Worm (Caenorhabditis elegans) whole organism, L3 larva: ENCODE measurements around the gene T26A5.2.

Experiments used
- R02D3.7 ChIP-seq: fragments of 150-350 bp; optimal IDR thresholded peaks from 2 replicates; lab custom pipeline; 2014; ENCODE audit warnings: missing biosample characterization, missing genetic modification characterization
- ama-1 ChIP-seq: fragments of 150-350 bp; optimal IDR thresholded peaks from 2 replicates; lab custom pipeline; 2018
- ceh-28 ChIP-seq: fragments of 150-350 bp; optimal IDR thresholded peaks from 2 replicates; lab custom pipeline; 2014; ENCODE audit warnings: missing biosample characterization, missing genetic modification reagents, missing genetic modification characterization
- ceh-82 ChIP-seq: fragments of 150-350 bp; optimal IDR thresholded peaks from 2 replicates; lab custom pipeline; 2014; ENCODE audit warnings: missing biosample characterization, missing genetic modification characterization
- daf-12 ChIP-seq: fragments of 150-350 bp; optimal IDR thresholded peaks from 2 replicates; lab custom pipeline; 2014; ENCODE audit warnings: missing biosample characterization, missing genetic modification reagents, missing genetic modification characterization
- egl-27 ChIP-seq: sonication (generic microtip); optimal IDR thresholded peaks from 4 replicates; lab custom pipeline; 2017; ENCODE audit warnings: missing biosample characterization, missing genetic modification reagents, missing genetic modification characterization
- elt-2 ChIP-seq: sonication (generic microtip); optimal IDR thresholded peaks from 2 replicates; lab custom pipeline; 2016; ENCODE audit warnings: missing genetic modification reagents, mild to moderate bottlenecking, missing genetic modification characterization, missing compliant biosample characterization
- elt-3 ChIP-seq, 3 experiments: fragments of 150-350 bp in 1 of 3; sonication (generic microtip) in 2 of 3; optimal IDR thresholded peaks; 2 replicates in 2 of 3; 4 replicates in 1 of 3; lab custom pipeline; 2014 to 2017; ENCODE audit warnings: missing biosample characterization in 3 of 3, missing genetic modification characterization in 3 of 3
- eor-1 ChIP-seq, 2 experiments: fragments of 150-350 bp; optimal IDR thresholded peaks; 2 replicates each; lab custom pipeline; 2014 to 2018; ENCODE audit warnings: missing biosample characterization in 2 of 2, missing genetic modification characterization in 2 of 2
- fkh-10 ChIP-seq: sonication (generic microtip); optimal IDR thresholded peaks from 2 replicates; lab custom pipeline; 2017; ENCODE audit warnings: missing biosample characterization, missing genetic modification reagents, missing genetic modification characterization
- fos-1 ChIP-seq: fragments of 150-350 bp; optimal IDR thresholded peaks from 2 replicates; lab custom pipeline; 2014; ENCODE audit warnings: missing biosample characterization, missing genetic modification characterization
- hmg-11 ChIP-seq: sonication (generic microtip); optimal IDR thresholded peaks from 2 replicates; lab custom pipeline; 2016; ENCODE audit warnings: missing genetic modification characterization, missing compliant biosample characterization
- lin-15B ChIP-seq: fragments of 150-350 bp; optimal IDR thresholded peaks from 2 replicates; lab custom pipeline; 2014; ENCODE audit warnings: missing biosample characterization, missing genetic modification characterization
- lin-39 ChIP-seq: fragments of 150-350 bp; optimal IDR thresholded peaks from 2 replicates; lab custom pipeline; 2018; ENCODE audit warnings: missing biosample characterization, missing genetic modification reagents, missing genetic modification characterization
- lsy-12 ChIP-seq: sonication (generic microtip); optimal IDR thresholded peaks from 2 replicates; lab custom pipeline; 2016; ENCODE audit warnings: mild to moderate bottlenecking, missing genetic modification characterization, missing compliant biosample characterization
- mdl-1 ChIP-seq: fragments of 150-350 bp; optimal IDR thresholded peaks from 2 replicates; lab custom pipeline; 2014; ENCODE audit warnings: missing biosample characterization, missing genetic modification characterization
- nfya-1 ChIP-seq: sonication (generic microtip); optimal IDR thresholded peaks from 2 replicates; lab custom pipeline; 2017; ENCODE audit warnings: missing genetic modification characterization, mild to moderate bottlenecking, missing compliant biosample characterization, antibody characterized with exemption, moderate library complexity; ENCODE audit not compliant: insufficient read depth
- nhr-12 ChIP-seq: fragments of 150-350 bp; optimal IDR thresholded peaks from 2 replicates; lab custom pipeline; 2014; ENCODE audit warnings: missing biosample characterization, missing genetic modification characterization
- nhr-23 ChIP-seq: fragments of 150-350 bp; optimal IDR thresholded peaks from 2 replicates; lab custom pipeline; 2014; ENCODE audit warnings: missing biosample characterization, missing genetic modification reagents, missing genetic modification characterization
- nhr-237 ChIP-seq: fragments of 150-350 bp; optimal IDR thresholded peaks from 2 replicates; lab custom pipeline; 2014; ENCODE audit warnings: missing biosample characterization, missing genetic modification characterization
- nhr-25 ChIP-seq: sonication (generic microtip); optimal IDR thresholded peaks from 2 replicates; lab custom pipeline; 2017; ENCODE audit warnings: missing biosample characterization, missing genetic modification characterization
- nhr-43 ChIP-seq: sonication (generic microtip); optimal IDR thresholded peaks from 2 replicates; lab custom pipeline; 2016; ENCODE audit warnings: mild to moderate bottlenecking, missing genetic modification characterization, missing compliant biosample characterization; ENCODE audit not compliant: poor library complexity, severe bottlenecking
- nhr-67 ChIP-seq: fragments of 150-350 bp; optimal IDR thresholded peaks from 2 replicates; lab custom pipeline; 2014; ENCODE audit warnings: missing biosample characterization, missing genetic modification characterization
- nhr-76 ChIP-seq: fragments of 150-350 bp; sonication (generic microtip); optimal IDR thresholded peaks from 5 replicates; lab custom pipeline; 2014; ENCODE audit warnings: missing biosample characterization, missing genetic modification characterization
- nhr-77 ChIP-seq: fragments of 150-350 bp; optimal IDR thresholded peaks from 2 replicates; lab custom pipeline; 2014; ENCODE audit warnings: missing biosample characterization, missing genetic modification characterization
- pha-4 ChIP-seq: fragments of 150-350 bp; optimal IDR thresholded peaks from 2 replicates; lab custom pipeline; 2014; ENCODE audit warnings: missing biosample characterization, missing genetic modification reagents, missing genetic modification characterization
- skn-1 ChIP-seq: fragments of 150-350 bp; optimal IDR thresholded peaks from 2 replicates; lab custom pipeline; 2014; ENCODE audit warnings: missing biosample characterization, missing genetic modification characterization
- snpc-4 ChIP-seq: fragments of 150-350 bp; optimal IDR thresholded peaks from 2 replicates; lab custom pipeline; 2014; ENCODE audit warnings: missing biosample characterization, missing genetic modification characterization
- tbx-2 ChIP-seq: sonication (generic microtip); optimal IDR thresholded peaks from 2 replicates; lab custom pipeline; 2016; ENCODE audit warnings: mild to moderate bottlenecking, missing genetic modification characterization, missing compliant biosample characterization
- unc-62 ChIP-seq: fragments of 150-350 bp; sonication (generic microtip); optimal IDR thresholded peaks from 4 replicates; lab custom pipeline; 2014; ENCODE audit warnings: missing biosample characterization, missing genetic modification reagents, missing genetic modification characterization
- zag-1 ChIP-seq: fragments of 150-350 bp; optimal IDR thresholded peaks from 2 replicates; lab custom pipeline; 2014; ENCODE audit warnings: missing biosample characterization, missing genetic modification characterization
- ztf-11 ChIP-seq: fragments of 150-350 bp; optimal IDR thresholded peaks from 2 replicates; lab custom pipeline; 2014; ENCODE audit warnings: missing biosample characterization, missing genetic modification characterization

The T26A5.2 gene

DNA sequence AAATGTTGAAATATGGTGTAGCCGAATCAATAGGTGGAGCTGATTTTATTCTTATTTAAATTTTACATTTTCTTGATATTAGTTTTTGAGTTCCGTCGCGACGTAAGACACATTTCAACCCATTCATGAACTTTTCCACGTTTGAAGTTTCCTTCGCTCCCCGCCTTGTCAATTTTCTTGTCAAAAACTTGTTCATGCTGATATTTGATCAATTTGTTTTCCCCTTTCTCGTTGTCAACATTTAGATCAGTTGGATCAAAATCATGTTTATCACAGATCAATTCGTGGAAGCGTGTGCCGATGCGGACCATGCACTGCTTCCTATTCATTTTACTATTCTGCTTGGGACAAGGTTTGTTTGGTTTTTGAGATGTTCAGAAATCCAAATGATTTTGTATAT lies 15.8 kb downstream of the T26A5.2 start, which contains the start of gene chtb-2:
chtb-2 (plus strand) TSS at position 301 of the 400 bp plus-strand sequence.
- no peak for TF ChIP-seq lin-39 (tag; lab: Kevin White, UChicago)
- TF ChIP-seq unc-62, result no peak
- no peak for TF ChIP-seq nhr-77 (tag; lab: Kevin White, UChicago)

DNA sequence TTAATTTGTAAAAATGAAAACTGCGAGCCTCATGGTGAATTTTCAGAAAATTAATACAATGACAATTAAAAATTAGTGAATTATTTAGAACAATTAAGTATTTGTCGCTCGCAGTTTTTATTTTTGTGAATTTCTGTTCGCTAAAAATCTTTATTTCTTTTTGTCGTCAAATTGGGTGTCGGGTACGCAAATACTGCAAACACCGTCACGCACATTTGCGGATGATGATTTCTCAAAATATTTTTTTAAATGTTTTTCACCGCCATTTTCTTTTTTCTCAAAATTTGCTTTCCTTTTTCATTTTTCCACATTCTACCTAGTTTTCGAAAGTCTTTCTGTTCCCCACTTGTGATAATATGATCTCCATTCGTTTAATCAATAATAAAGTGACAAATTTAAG lies 21.8 kb downstream of the T26A5.2 start:
- TF ChIP-seq pha-4 (tag; lab: Kevin White, UChicago) (peak; percentile 58), R02D3.7 (tag; lab: Kevin White, UChicago) (peak; percentile 10), snpc-4 (tag; lab: Kevin White, UChicago) (peak; percentile 7), nhr-12 (no peak), lin-15B (tag; lab: Kevin White, UChicago) (peak; percentile 39), zag-1 (tag; lab: Kevin White, UChicago) (no peak), fkh-10 (GFP tag; lab: Kevin White, UChicago) (no peak), skn-1 (tag; lab: Kevin White, UChicago) (peak; percentile 98), nfya-1 (tag; lab: Kevin White, UChicago) (peak; percentile 62), nhr-23 (tag; lab: Kevin White, UChicago) (peak; percentile 41), daf-12 (tag; lab: Kevin White, UChicago) (no peak), egl-27 (no peak), elt-2 (tag; lab: Kevin White, UChicago) (peak; percentile 13), nhr-76 (tag; lab: Kevin White, UChicago) (no peak), nhr-43 (tag; lab: Kevin White, UChicago) (peak; percentile 24)

DNA sequence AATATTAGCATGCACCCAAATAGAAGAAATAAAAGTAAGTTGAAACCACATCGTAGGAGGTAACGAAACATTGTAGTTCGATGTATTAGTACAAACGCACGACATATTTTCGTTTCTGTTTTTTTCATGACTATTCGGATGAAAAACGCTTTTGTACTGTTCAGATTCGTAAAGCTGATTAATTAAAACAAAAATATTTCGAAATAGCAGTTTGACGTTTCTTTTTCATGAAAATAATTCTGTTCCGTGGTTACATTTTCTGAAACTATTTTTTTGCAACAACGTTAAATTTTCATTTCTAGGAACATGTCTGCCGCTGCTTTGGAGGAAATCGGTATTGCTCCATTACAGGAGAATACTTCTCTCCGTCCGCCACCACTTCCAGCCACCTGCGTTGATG lies 22.4 kb downstream of the T26A5.2 start, which contains the start of gene rpt-3:
rpt-3 (plus strand) TSS at position 301 of the 400 bp plus-strand sequence.
- TF ChIP-seq nhr-237 (tag; lab: Kevin White, UChicago), result no peak
- no peak for TF ChIP-seq eor-1 (tag; optimal IDR thresholded peaks at IDR 0.05; lab: Kevin White, UChicago)
- TF ChIP-seq ceh-82 (tag; lab: Kevin White, UChicago), result no peak
- no peak for TF ChIP-seq nhr-67 (tag; lab: Kevin White, UChicago)
- no peak for TF ChIP-seq ama-1
- TF ChIP-seq mdl-1 (tag; lab: Kevin White, UChicago), result no peak
- no peak for TF ChIP-seq fos-1 (tag; lab: Kevin White, UChicago)
- no peak for TF ChIP-seq lin-15B (tag; lab: Kevin White, UChicago)

DNA sequence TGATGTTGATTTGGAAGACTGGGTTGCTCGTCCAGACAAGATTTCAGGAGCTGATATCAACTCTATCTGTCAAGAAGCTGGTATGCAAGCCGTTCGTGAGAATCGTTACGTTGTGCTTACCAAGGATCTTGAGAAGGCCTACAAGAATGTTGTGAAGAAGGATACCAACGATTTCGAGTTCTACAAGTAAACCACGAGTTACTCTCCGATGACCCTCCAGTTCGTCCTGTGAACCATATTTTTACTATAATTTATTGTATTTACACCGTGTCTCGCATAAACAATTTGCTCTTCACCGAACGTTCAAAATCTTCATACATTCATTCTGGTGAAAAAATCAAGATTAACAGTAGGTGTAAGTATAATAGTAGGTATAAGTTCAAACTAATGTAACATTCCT lies 23.9 kb downstream of the T26A5.2 start:
- TF ChIP-seq daf-12 (tag; lab: Kevin White, UChicago) (no peak), lsy-12 (tag; lab: Kevin White, UChicago) (no peak), nhr-77 (tag; lab: Kevin White, UChicago) (no peak), skn-1 (tag; lab: Kevin White, UChicago) (no peak), ceh-28 (tag; lab: Kevin White, UChicago) (no peak), elt-3 (tag; optimal IDR thresholded peaks at IDR 0.05; lab: Kevin White, UChicago) (no peak), nhr-25 (no peak), nhr-43 (tag; lab: Kevin White, UChicago) (no peak)
- TF ChIP-seq, all 47 proteins: peak for 0

DNA sequence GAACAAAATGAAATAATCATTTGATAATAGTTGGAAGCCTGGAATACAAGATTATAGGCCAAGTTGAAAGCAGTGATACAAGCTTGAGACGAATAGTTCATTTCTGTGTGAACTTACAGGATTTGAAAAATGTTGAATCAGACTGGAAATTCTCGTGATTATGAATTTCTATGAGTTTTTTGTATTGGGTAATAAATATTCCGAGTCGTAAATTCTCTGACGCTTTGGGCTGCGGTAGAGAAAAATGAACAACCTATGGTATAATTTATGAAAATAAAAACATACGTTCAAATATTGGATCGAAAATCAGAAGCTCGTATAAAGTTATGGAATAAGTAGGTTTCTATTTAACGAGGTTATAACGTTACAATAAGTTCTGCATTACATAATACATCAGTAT lies 25.7 kb downstream of the T26A5.2 start, which contains the start of gene srb-11:
srb-11 (minus strand) TSS at position 101 of the 400 bp plus-strand sequence.
- no peak for TF ChIP-seq nhr-76 (tag; lab: Kevin White, UChicago)
- no peak for TF ChIP-seq hmg-11 (tag; lab: Kevin White, UChicago)
- no peak for TF ChIP-seq R02D3.7 (tag; lab: Kevin White, UChicago)
- TF ChIP-seq unc-62, result no peak
- no peak for TF ChIP-seq tbx-2
- no peak for TF ChIP-seq ztf-11
- TF ChIP-seq skn-1 (tag; lab: Kevin White, UChicago), result no peak
